Fruit fly (Drosophila melanogaster): ENCODE results near the gene CG17404.

The CG17404 gene

dm6 chr3R:12250204-12250603 is 25.4 kb upstream of the CG17404 start (continued):
- TF ChIP-seq CG2678 (tag; optimal IDR thresholded peaks at IDR 0.05) (peak; percentile 26), CG8359 (GFP tag; optimal IDR thresholded peaks at IDR 0.05; ENCODE audit: borderline replicate concordance) (peak; percentile 12), Xrp1 (GFP tag; IDR thresholded peaks at IDR 0.05) (0 out of 2 replicates have a peak, but pooled peaks have one; percentile 15), al (GFP tag; IDR thresholded peaks at IDR 0.05) (no peak), bsh (GFP tag; optimal IDR thresholded peaks at IDR 0.05) (peak in 1 of 2 experiments; percentile 19), sd (tag; optimal IDR thresholded peaks at IDR 0.05) (peak; percentile 18), CG30403 (GFP tag; optimal IDR thresholded peaks at IDR 0.05) (no peak), CG15601 (tag; optimal IDR thresholded peaks at IDR 0.05) (peak; percentile 45), org-1 (GFP tag; optimal IDR thresholded peaks at IDR 0.05) (peak; percentile 22), CG5180 (GFP tag; optimal IDR thresholded peaks at IDR 0.05) (peak; percentile 18), odd (GFP tag; optimal IDR thresholded peaks at IDR 0.05) (peak; percentile 19), lola (GFP tag; optimal IDR thresholded peaks at IDR 0.05) (peak in 1 of 3 experiments; percentile 21), amos (GFP tag; IDR thresholded peaks at IDR 0.05; ENCODE audit: partially characterized antibody) (no peak), wek (GFP tag; optimal IDR thresholded peaks at IDR 0.05) (peak; percentile 42), CG2875 (GFP tag; optimal IDR thresholded peaks at IDR 0.05) (peak; percentile 4), ttk (GFP tag; IDR thresholded peaks at IDR 0.05) (no peak), BtbVII (GFP tag; optimal IDR thresholded peaks at IDR 0.05) (no peak), tin (GFP tag; optimal IDR thresholded peaks at IDR 0.05) (no peak), Sox100B (GFP tag; optimal IDR thresholded peaks at IDR 0.05) (peak; percentile 8), tll (GFP tag; optimal IDR thresholded peaks at IDR 0.05) (peak in 1 of 2 experiments; percentile 8), Abd-B (GFP tag; optimal IDR thresholded peaks at IDR 0.05) (no peak), CG15479 (GFP tag; optimal IDR thresholded peaks at IDR 0.05) (peak; percentile 53), CG18599 (GFP tag; optimal IDR thresholded peaks at IDR 0.05) (no peak)

dm6 chr3R:12248243-12248642 is 23.4 kb upstream of the CG17404 start:
- TF ChIP-seq Fer2 (tag; optimal IDR thresholded peaks at IDR 0.05) (no peak), cad (GFP tag; optimal IDR thresholded peaks at IDR 0.05) (peak; percentile 83), tll (GFP tag; optimal IDR thresholded peaks at IDR 0.05) (peak in 1 of 2 experiments; percentile 93), zen (tag; optimal IDR thresholded peaks at IDR 0.05) (peak; percentile 61), D (optimal IDR thresholded peaks at IDR 0.05) (peak; percentile 92), D (GFP tag; optimal IDR thresholded peaks at IDR 0.05) (no peak), CG4820 (GFP tag; optimal IDR thresholded peaks at IDR 0.05) (no peak), Kr (GFP tag; optimal IDR thresholded peaks at IDR 0.05) (peak; percentile 5)

DNA sequence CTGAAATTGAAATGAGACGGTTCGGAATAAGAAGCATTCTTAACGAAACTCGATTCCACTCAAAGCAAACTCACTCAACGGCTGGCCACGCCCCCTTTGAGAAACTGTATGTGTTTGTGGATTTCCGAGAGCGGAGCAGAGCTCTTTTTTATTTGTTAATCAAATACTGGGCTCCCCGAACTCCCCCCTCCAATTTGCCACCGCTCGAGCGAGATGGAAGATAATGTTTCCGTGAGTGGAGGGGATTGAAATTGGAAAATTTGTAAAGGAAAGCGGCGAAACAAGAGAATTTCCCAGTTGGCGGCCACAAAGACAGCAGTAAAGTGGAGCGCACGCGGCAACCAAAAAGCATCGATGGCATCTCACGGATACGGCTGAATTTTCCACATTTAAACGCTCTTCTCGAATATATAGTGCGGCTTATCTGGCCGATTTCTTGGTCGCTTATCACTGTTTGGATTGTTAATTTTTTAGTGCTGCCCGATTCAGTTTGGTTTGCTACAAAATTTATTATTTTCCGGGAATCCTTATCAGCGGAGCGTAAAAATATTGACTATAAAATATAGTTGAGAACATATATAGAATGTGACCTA is 19.7 kb upstream of the CG17404 start:
- TF ChIP-seq CG1832 (GFP tag; optimal IDR thresholded peaks at IDR 0.05) (peak; percentile 78), CG13287 (GFP tag; IDR thresholded peaks at IDR 0.05; ENCODE audit: partially characterized antibody) (peak; percentile 13; the same call in 1 of the 2 replicates), chm (GFP tag; IDR thresholded peaks at IDR 0.05) (peak; percentile 60; the same call in 1 of the 2 replicates), az2 (GFP tag; optimal IDR thresholded peaks at IDR 0.05) (no peak), CG12155 (GFP tag; optimal IDR thresholded peaks at IDR 0.05) (no peak), CG1603 (tag; optimal IDR thresholded peaks at IDR 0.05) (peak; percentile 10), Trl (optimal IDR thresholded peaks at IDR 0.05) (peak; percentile 59 to 69), Trl (GFP tag; optimal IDR thresholded peaks at IDR 0.05) (no peak), sob (GFP tag; IDR thresholded peaks at IDR 0.05) (no peak), Rfx (GFP tag; IDR thresholded peaks at IDR 0.05) (0 out of 2 replicates have a peak, but pooled peaks have one; percentile 9), otp (GFP tag; IDR thresholded peaks at IDR 0.05) (peak; percentile 58; the same call in 1 of the 3 replicates), Hr78 (GFP tag; optimal IDR thresholded peaks at IDR 0.05) (peak in 1 of 2 experiments; percentile 62), Fer3 (tag; optimal IDR thresholded peaks at IDR 0.05) (no peak), CG12071 (GFP tag; optimal IDR thresholded peaks at IDR 0.05) (peak; percentile 12), jing (GFP tag; optimal IDR thresholded peaks at IDR 0.05) (peak; percentile 79), insv (GFP tag; optimal IDR thresholded peaks at IDR 0.05) (peak in 1 of 2 experiments; percentile 63), Vsx1 (GFP tag; optimal IDR thresholded peaks at IDR 0.05) (peak; percentile 2)
